Fruit fly (Drosophila melanogaster): ENCODE data around the gene Plod.

The Plod gene

DNA sequence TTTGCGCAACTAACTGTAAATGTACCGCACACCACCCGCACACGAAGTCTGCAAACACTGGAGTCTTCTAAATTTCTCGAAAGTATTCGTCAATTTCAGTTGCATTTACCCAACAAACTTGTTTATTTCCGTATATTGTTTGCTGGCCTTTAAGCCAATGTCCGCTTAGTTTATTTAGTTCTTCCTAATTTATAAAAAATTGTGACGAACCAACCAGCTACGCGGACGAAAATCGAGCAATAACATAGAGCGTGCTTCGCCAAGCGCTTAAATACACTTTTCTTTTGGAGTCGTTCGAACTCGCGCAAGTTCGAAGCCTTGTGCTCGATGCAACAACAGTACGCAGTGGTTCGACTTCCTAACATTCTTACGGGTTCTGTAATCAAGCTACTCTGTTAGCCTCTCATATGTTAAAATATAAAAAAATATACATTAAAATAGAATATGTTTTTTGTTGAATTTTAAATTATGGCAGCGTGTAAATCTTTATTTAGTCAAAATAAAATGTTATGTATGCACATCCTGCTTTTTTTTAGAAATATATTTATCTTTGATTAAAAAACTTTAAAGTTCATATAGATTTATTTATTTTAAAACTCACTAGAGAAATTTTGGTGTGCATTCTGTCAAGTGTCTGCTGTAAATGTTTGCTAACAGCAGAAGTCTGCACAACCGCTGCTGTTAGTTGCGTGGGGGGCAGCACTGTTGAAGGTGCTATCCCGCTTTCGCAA is 8.4 kb downstream of the Plod start, which contains the start of gene GlcAT-P (continued):
- TF ChIP-seq CG10669 (GFP tag; optimal IDR thresholded peaks at IDR 0.05) (peak; percentile 46), CG10631 (GFP tag; optimal IDR thresholded peaks at IDR 0.05) (peak; percentile 72), CG15336 (GFP tag; IDR thresholded peaks at IDR 0.05) (peak; percentile 87), pdm3 (GFP tag; optimal IDR thresholded peaks at IDR 0.05) (peak; percentile 40), CG3919 (GFP tag; optimal IDR thresholded peaks at IDR 0.05) (peak; percentile 61), eg (GFP tag; IDR thresholded peaks at IDR 0.05) (peak; percentile 84), Sox14 (GFP tag; optimal IDR thresholded peaks at IDR 0.05) (peak; percentile 1), Smox (GFP tag; optimal IDR thresholded peaks at IDR 0.05) (peak; percentile 39), CG6163 (GFP tag; IDR thresholded peaks at IDR 0.05) (no peak)

DNA sequence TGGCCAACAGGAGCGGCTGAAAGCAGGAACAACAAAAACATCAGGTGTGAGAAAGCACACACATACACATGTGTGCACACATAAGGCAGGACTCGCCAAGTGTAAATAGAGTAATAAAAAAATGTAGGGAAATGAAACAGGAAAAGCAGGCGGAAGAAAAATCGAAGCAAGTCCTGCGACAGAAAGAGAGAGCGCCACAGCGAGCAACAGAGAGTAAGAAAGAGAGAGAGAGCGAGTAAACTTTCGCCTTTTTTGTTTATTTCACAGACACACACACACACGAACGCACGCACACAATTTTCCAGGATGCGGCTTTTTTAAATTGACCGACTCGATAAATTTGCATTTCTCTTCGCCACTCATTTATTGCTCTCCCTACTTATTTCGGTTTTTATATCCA is 9.0 kb downstream of the Plod start:
- no peak for TF ChIP-seq CG3919 (GFP tag; optimal IDR thresholded peaks at IDR 0.05)
- TF ChIP-seq Sox15 (GFP tag; optimal IDR thresholded peaks at IDR 0.05) = no peak
- peak; percentile 34 for TF ChIP-seq Eip78C (GFP tag)
- no peak for TF ChIP-seq eg (GFP tag; IDR thresholded peaks at IDR 0.05)
- TF ChIP-seq Hr4 (GFP tag; optimal IDR thresholded peaks at IDR 0.05) = no peak
- TF ChIP-seq CG31627 (GFP tag; optimal IDR thresholded peaks at IDR 0.05) = no peak
- TF ChIP-seq Met (GFP tag; optimal IDR thresholded peaks at IDR 0.05) = no peak
- no peak for TF ChIP-seq lz (GFP tag; optimal IDR thresholded peaks at IDR 0.05)

DNA sequence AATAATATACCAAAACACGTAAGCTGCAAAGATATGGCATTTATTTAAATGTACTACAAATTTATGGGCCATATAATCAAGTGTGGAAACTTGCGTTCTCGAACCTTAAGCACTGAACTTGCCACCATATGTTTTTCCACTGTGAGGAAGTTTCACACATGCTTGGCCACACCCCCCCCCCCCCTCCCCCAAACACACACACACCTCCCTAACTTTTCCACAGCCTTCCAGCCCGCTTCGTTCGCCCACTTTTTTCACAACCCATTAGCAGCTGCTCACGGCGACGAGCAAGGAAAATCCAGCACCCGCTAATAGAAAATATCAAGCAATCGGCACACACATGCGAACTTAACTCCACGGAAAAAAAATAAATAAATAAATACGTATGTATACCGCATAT is 10.5 kb downstream of the Plod start:
- TF ChIP-seq fkh (GFP tag; optimal IDR thresholded peaks at IDR 0.05) (peak; percentile 11), CG8632 (GFP tag; optimal IDR thresholded peaks at IDR 0.05) (no peak), CG6808 (GFP tag; optimal IDR thresholded peaks at IDR 0.05) (no peak), Lpt (GFP tag; optimal IDR thresholded peaks at IDR 0.05) (no peak), Hr4 (GFP tag; optimal IDR thresholded peaks at IDR 0.05) (no peak)

DNA sequence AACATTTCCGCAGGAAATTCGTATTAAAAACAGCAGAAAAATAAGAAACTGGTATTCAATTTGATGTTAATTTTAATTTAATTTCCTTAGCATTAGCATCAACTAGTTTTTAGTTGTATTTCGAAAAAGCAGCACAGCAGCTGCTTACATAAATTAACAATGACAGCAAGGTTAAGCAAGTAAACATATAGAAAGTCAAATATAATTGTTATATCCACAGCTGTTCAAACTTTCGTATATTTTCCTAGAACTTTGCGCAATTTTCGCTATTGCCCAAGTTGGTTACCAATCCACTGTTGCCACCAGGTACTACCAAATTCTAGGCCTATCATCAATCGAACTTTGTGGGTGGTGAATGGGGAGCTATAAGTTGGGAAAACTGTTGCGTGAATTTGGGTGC is 15.8 kb downstream of the Plod start:
- TF ChIP-seq fkh (GFP tag; optimal IDR thresholded peaks at IDR 0.05) (peak; percentile 46), vri (GFP tag; optimal IDR thresholded peaks at IDR 0.05) (no peak)

DNA sequence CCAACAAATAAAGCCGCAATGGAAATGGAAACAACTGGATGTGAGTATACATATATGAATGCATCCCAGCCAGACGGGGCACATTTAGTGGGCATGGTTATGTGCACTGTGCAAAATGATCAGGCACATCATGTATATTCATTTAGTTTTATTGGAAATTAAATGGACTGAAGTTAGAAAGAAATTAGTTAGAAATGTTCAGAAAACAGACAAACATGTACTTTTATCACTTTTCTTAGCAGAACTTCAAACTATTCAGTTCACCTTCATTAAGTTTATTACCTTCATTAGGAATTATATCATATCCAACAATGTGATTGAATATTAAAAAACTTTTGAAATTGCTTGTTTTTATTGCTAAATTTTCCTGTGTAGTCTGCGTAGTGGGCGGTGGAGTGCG is 19.0 kb downstream of the Plod start:
- TF ChIP-seq CG3032 (tag; optimal IDR thresholded peaks at IDR 0.05) (peak; percentile 39), Hr4 (GFP tag; optimal IDR thresholded peaks at IDR 0.05) (peak; percentile 39), eg (GFP tag; IDR thresholded peaks at IDR 0.05) (no peak), CG4318 (GFP tag; optimal IDR thresholded peaks at IDR 0.05) (peak; percentile 8), CG11902 (GFP tag; optimal IDR thresholded peaks at IDR 0.05) (no peak), CG6808 (GFP tag; optimal IDR thresholded peaks at IDR 0.05) (peak; percentile 22), Sox14 (GFP tag; optimal IDR thresholded peaks at IDR 0.05) (no peak), CG3919 (GFP tag; optimal IDR thresholded peaks at IDR 0.05) (no peak), vri (GFP tag; optimal IDR thresholded peaks at IDR 0.05) (no peak), CG1621 (tag; optimal IDR thresholded peaks at IDR 0.05) (peak; percentile 2), CG11294 (GFP tag; IDR thresholded peaks at IDR 0.05) (no peak), Eip75B (GFP tag; optimal IDR thresholded peaks at IDR 0.05) (no peak), fd85E (GFP tag; optimal IDR thresholded peaks at IDR 0.05) (no peak), svp (GFP tag) (no peak), CG31627 (GFP tag; optimal IDR thresholded peaks at IDR 0.05) (peak; percentile 3), CG10631 (GFP tag; optimal IDR thresholded peaks at IDR 0.05) (peak; percentile 7), CG9139 (GFP tag; optimal IDR thresholded peaks at IDR 0.05) (no peak), Smox (GFP tag; optimal IDR thresholded peaks at IDR 0.05) (no peak), CG8319 (GFP tag; optimal IDR thresholded peaks at IDR 0.05) (no peak), CG6854 (GFP tag; optimal IDR thresholded peaks at IDR 0.05) (no peak), cyc (GFP tag; optimal IDR thresholded peaks at IDR 0.05) (no peak), CG10669 (GFP tag; optimal IDR thresholded peaks at IDR 0.05) (peak; percentile 46), Hr38 (GFP tag; optimal IDR thresholded peaks at IDR 0.05) (no peak), CG8119 (GFP tag; IDR thresholded peaks at IDR 0.05) (peak; percentile 23; the same call in 1 of the 3 replicates), Hr39 (GFP tag; optimal IDR thresholded peaks at IDR 0.05) (no peak), salr (GFP tag; optimal IDR thresholded peaks at IDR 0.05) (no peak), CG11762 (GFP tag; optimal IDR thresholded peaks at IDR 0.05; ENCODE audit: insufficient read depth) (no peak), Eip78C (GFP tag) (peak; percentile 85), CG7368 (GFP tag; optimal IDR thresholded peaks at IDR 0.05) (no peak), CG34406 (GFP tag; optimal IDR thresholded peaks at IDR 0.05) (no peak), Met (GFP tag; optimal IDR thresholded peaks at IDR 0.05) (no peak), pdm3 (GFP tag; optimal IDR thresholded peaks at IDR 0.05) (peak; percentile 8), CG15336 (GFP tag; IDR thresholded peaks at IDR 0.05) (no peak), lz (GFP tag; optimal IDR thresholded peaks at IDR 0.05) (no peak), OdsH (GFP tag; optimal IDR thresholded peaks at IDR 0.05) (peak; percentile 31), acj6 (GFP tag; optimal IDR thresholded peaks at IDR 0.05) (peak; percentile 14)
